Worm (Caenorhabditis elegans) whole organism, young adult: ENCODE data around the gene C44B11.4.

ENCODE experiments used
- ZK185.1 ChIP-seq: sonication (generic microtip); optimal IDR thresholded peaks from 2 replicates; lab custom pipeline; 2016; ENCODE audit warnings: mild to moderate bottlenecking, missing genetic modification characterization, missing compliant biosample characterization; ENCODE audit not compliant: poor library complexity, severe bottlenecking
- aptf-3 ChIP-seq: fragments of 200-800 bp; sonication (Bioruptor generic); IDR thresholded peaks from 2 replicates; pipeline ENCODE4 v1.3.6; 2022; ENCODE audit warnings: missing genetic modification characterization, missing compliant biosample characterization
- attf-3 ChIP-seq: fragments of 200-800 bp; sonication (Bioruptor generic); conservative IDR thresholded peaks from 2 replicates; pipeline ENCODE4 v1.3.6; 2022; ENCODE audit warnings: missing genetic modification reagents, missing genetic modification characterization, missing compliant biosample characterization
- nfya-2 ChIP-seq: fragments of 200-800 bp; sonication (Bioruptor generic); IDR thresholded peaks from 2 replicates; pipeline ENCODE4 v1.3.6; 2022; ENCODE audit warnings: missing genetic modification reagents, missing genetic modification characterization, missing compliant biosample characterization
- snpc-3.4 ChIP-seq: sonication (generic microtip); optimal IDR thresholded peaks from 2 replicates; lab custom pipeline; 2017; ENCODE audit warnings: missing genetic modification characterization, mild to moderate bottlenecking, missing compliant biosample characterization, antibody characterized with exemption, moderate library complexity, missing genotype, missing genetic modification reagents
- snpc-4 ChIP-seq, 5 experiments: fragments of 150-350 bp in 1 of 5; sonication (generic microtip) in 4 of 5; optimal IDR thresholded peaks; 2 replicates each; lab custom pipeline; 2014 to 2018; ENCODE audit warnings: missing genetic modification characterization in 5 of 5, missing biosample characterization in 3 of 5, antibody characterized with exemption in 2 of 5, mild to moderate bottlenecking in 2 of 5, missing compliant biosample characterization in 2 of 5, missing genotype in 2 of 5, moderate library complexity in 2 of 5, missing genetic modification reagents in 1 of 5

- no peak for TF ChIP-seq aptf-3
- TF ChIP-seq attf-3 (GFP tag; lab: Robert Waterston, UW): no peak
- no peak for TF ChIP-seq nfya-2 (GFP tag; lab: Robert Waterston, UW)
- no peak for TF ChIP-seq ZK185.1 (tag; lab: Kevin White, UChicago)
- TF ChIP-seq snpc-3.4 (tag; lab: Kevin White, UChicago): no peak
- TF ChIP-seq snpc-4 (GFP tag; optimal IDR thresholded peaks at IDR 0.05; lab: Kevin White, UChicago): no peak
- no peak for TF ChIP-seq snpc-4 (tag; optimal IDR thresholded peaks at IDR 0.05; lab: Kevin White, UChicago)
Observed at ce11 chrIII:3124209-3124786, 19.3 kb downstream of the C44B11.4 start.
